Fruit fly (Drosophila melanogaster): ENCODE results near the gene mtgo.

dm6 chr2L:16676651-16677359 is 132.0 kb downstream of the mtgo start, which contains the start of the genes Trpgamma and her:
- TF ChIP-seq net (GFP tag; optimal IDR thresholded peaks at IDR 0.05) (no peak), CG16779 (tag; optimal IDR thresholded peaks at IDR 0.05) (no peak), OdsH (GFP tag; optimal IDR thresholded peaks at IDR 0.05) (no peak), Hr38 (GFP tag; optimal IDR thresholded peaks at IDR 0.05) (no peak)

Data from whole organism, prepupa.